Fruit fly (Drosophila melanogaster): ENCODE measurements around the gene Dad1.

- TF ChIP-seq psq (optimal IDR thresholded peaks at IDR 0.05) (no peak), EcR (GFP tag; optimal IDR thresholded peaks at IDR 0.05) (no peak), CG8478 (optimal IDR thresholded peaks at IDR 0.05) (no peak), pan (optimal IDR thresholded peaks at IDR 0.05) (no peak)
Observed at dm6 chr2L:8371354-8371937, 12.5 kb downstream of the Dad1 start.
